Worm (Caenorhabditis elegans) whole organism, L1 larva: ENCODE data around the gene mua-3.

ENCODE experiments used
- C04F5.9 ChIP-seq: sonication (generic microtip); optimal IDR thresholded peaks from 2 replicates; lab custom pipeline; 2016; ENCODE audit warnings: missing genetic modification characterization, missing compliant biosample characterization
- C34B4.2 ChIP-seq: sonication (generic microtip); optimal IDR thresholded peaks from 2 replicates; lab custom pipeline; 2017; ENCODE audit warnings: mild to moderate bottlenecking, missing genetic modification characterization, missing compliant biosample characterization
- F16B12.6 ChIP-seq: fragments of 150-350 bp; optimal IDR thresholded peaks from 2 replicates; lab custom pipeline; 2014; ENCODE audit warnings: missing biosample characterization, missing genetic modification characterization
- Y116A8C.19 ChIP-seq: sonication (generic microtip); optimal IDR thresholded peaks from 2 replicates; lab custom pipeline; 2016; ENCODE audit warnings: missing compliant biosample characterization, missing genetic modification characterization, borderline replicate concordance
- aly-2 ChIP-seq: fragments of 150-350 bp; optimal IDR thresholded peaks from 2 replicates; lab custom pipeline; 2014; ENCODE audit warnings: missing biosample characterization, missing genetic modification characterization
- ceh-63 ChIP-seq: fragments of 200-800 bp; sonication (Bioruptor generic); optimal IDR thresholded peaks from 2 replicates; lab custom pipeline; 2018; ENCODE audit warnings: mild to moderate bottlenecking, missing genetic modification characterization, missing compliant biosample characterization
- ceh-82 ChIP-seq, 3 experiments: fragments of 150-350 bp in 1 of 3; sonication (generic microtip) in 2 of 3; optimal IDR thresholded peaks; 2 replicates each; lab custom pipeline; 2014 to 2017; ENCODE audit warnings: missing biosample characterization in 3 of 3, missing genetic modification characterization in 3 of 3
- dpl-1 ChIP-seq, 3 experiments: fragments of 150-350 bp in 2 of 3; sonication (generic microtip) in 1 of 3; optimal IDR thresholded peaks; 2 replicates each; lab custom pipeline; 2014 to 2017; ENCODE audit warnings: missing biosample characterization in 3 of 3, missing genetic modification characterization in 3 of 3, missing genetic modification reagents in 3 of 3
- dsc-1 ChIP-seq: sonication (generic microtip); optimal IDR thresholded peaks from 2 replicates; lab custom pipeline; 2016; ENCODE audit warnings: mild to moderate bottlenecking, missing genetic modification characterization, missing compliant biosample characterization
- efl-1 ChIP-seq, 4 experiments: fragments of 150-350 bp; optimal IDR thresholded peaks in 3 of 4; peaks in 1 of 4; 1 replicate in 1 of 4; 2 replicates in 3 of 4; lab custom pipeline; 2014; ENCODE audit warnings: missing biosample characterization in 2 of 4, missing genetic modification characterization in 2 of 4, missing genetic modification reagents in 2 of 4
- egl-13 ChIP-seq: sonication (generic microtip); optimal IDR thresholded peaks from 2 replicates; lab custom pipeline; 2016; ENCODE audit warnings: missing genotype, missing genetic modification reagents, missing genetic modification characterization, missing compliant biosample characterization
- elt-2 ChIP-seq: sonication (generic microtip); optimal IDR thresholded peaks from 2 replicates; lab custom pipeline; 2016; ENCODE audit warnings: missing genetic modification characterization, mild to moderate bottlenecking, inconsistent platforms, missing compliant biosample characterization, missing genetic modification reagents
- elt-3 ChIP-seq, 6 experiments: fragments of 150-350 bp in 1 of 6; sonication (generic microtip); optimal IDR thresholded peaks; 2 replicates each; lab custom pipeline; 2017 to 2018; ENCODE audit warnings: missing biosample characterization in 6 of 6, missing genetic modification characterization in 6 of 6, inconsistent platforms in 1 of 6
- fkh-10 ChIP-seq: sonication (generic microtip); optimal IDR thresholded peaks from 2 replicates; lab custom pipeline; 2017; ENCODE audit warnings: missing biosample characterization, missing genetic modification reagents, missing genetic modification characterization
- fkh-8 ChIP-seq: sonication (generic microtip); optimal IDR thresholded peaks from 2 replicates; lab custom pipeline; 2016; ENCODE audit warnings: mild to moderate bottlenecking, missing genetic modification characterization, missing compliant biosample characterization
- fos-1 ChIP-seq: fragments of 150-350 bp; optimal IDR thresholded peaks from 2 replicates; lab custom pipeline; 2014; ENCODE audit warnings: missing biosample characterization, missing genetic modification characterization
- grh-1 ChIP-seq: fragments of 200-800 bp; sonication (Bioruptor generic); IDR thresholded peaks from 2 replicates; pipeline ENCODE4 v1.3.6; 2022; ENCODE audit warnings: missing genetic modification reagents, missing genetic modification characterization, missing compliant biosample characterization
- lin-14 ChIP-seq: fragments of 200-800 bp; sonication (Bioruptor generic); optimal IDR thresholded peaks from 2 replicates; lab custom pipeline; 2018; ENCODE audit warnings: mild to moderate bottlenecking, missing genetic modification characterization, moderate library complexity, missing compliant biosample characterization
- lir-3 ChIP-seq: sonication (generic microtip); optimal IDR thresholded peaks from 2 replicates; lab custom pipeline; 2016; ENCODE audit warnings: mild to moderate bottlenecking, missing genetic modification characterization, moderate library complexity, missing compliant biosample characterization; ENCODE audit not compliant: poor library complexity
- mab-9 ChIP-seq: fragments of 200-800 bp; sonication (Bioruptor generic); IDR thresholded peaks from 2 replicates; pipeline ENCODE4 v1.3.6; 2022; ENCODE audit warnings: missing genetic modification reagents, missing genetic modification characterization, missing compliant biosample characterization
- mdl-1 ChIP-seq, 2 experiments: fragments of 150-350 bp; optimal IDR thresholded peaks; 2 replicates each; lab custom pipeline; 2014 to 2017; ENCODE audit warnings: missing biosample characterization in 2 of 2, missing genetic modification characterization in 2 of 2, inconsistent platforms in 1 of 2
- mef-2 ChIP-seq: fragments of 150-350 bp; optimal IDR thresholded peaks from 2 replicates; lab custom pipeline; 2014; ENCODE audit warnings: missing biosample characterization, missing genetic modification characterization
- mep-1 ChIP-seq: fragments of 150-350 bp; optimal IDR thresholded peaks from 2 replicates; lab custom pipeline; 2014; ENCODE audit warnings: missing biosample characterization, missing genetic modification characterization
- nhr-11 ChIP-seq: fragments of 150-350 bp; optimal IDR thresholded peaks from 2 replicates; lab custom pipeline; 2014; ENCODE audit warnings: missing biosample characterization, missing genetic modification characterization
- nhr-237 ChIP-seq: fragments of 150-350 bp; optimal IDR thresholded peaks from 2 replicates; lab custom pipeline; 2014; ENCODE audit warnings: missing biosample characterization, missing genetic modification characterization
- nhr-76 ChIP-seq: sonication (generic microtip); optimal IDR thresholded peaks from 2 replicates; lab custom pipeline; 2017; ENCODE audit warnings: missing biosample characterization, missing genetic modification characterization
- nhr-77 ChIP-seq: fragments of 150-350 bp; optimal IDR thresholded peaks from 2 replicates; lab custom pipeline; 2014; ENCODE audit warnings: missing biosample characterization, missing genetic modification characterization
- rnt-1 ChIP-seq: sonication (generic microtip); optimal IDR thresholded peaks from 2 replicates; lab custom pipeline; 2016; ENCODE audit warnings: mild to moderate bottlenecking, missing genetic modification characterization, moderate library complexity, missing compliant biosample characterization
- skn-1 ChIP-seq: fragments of 150-350 bp; optimal IDR thresholded peaks from 2 replicates; lab custom pipeline; 2014; ENCODE audit warnings: missing biosample characterization, missing genetic modification characterization
- snpc-4 ChIP-seq: fragments of 150-350 bp; optimal IDR thresholded peaks from 2 replicates; lab custom pipeline; 2014; ENCODE audit warnings: missing biosample characterization, missing genetic modification characterization
- sptf-1 ChIP-seq: fragments of 150-350 bp; optimal IDR thresholded peaks from 2 replicates; lab custom pipeline; 2014; ENCODE audit warnings: missing biosample characterization, missing genetic modification characterization
- sup-37 ChIP-seq: fragments of 200-800 bp; sonication (Bioruptor generic); optimal IDR thresholded peaks from 2 replicates; lab custom pipeline; 2018; ENCODE audit warnings: mild to moderate bottlenecking, missing genetic modification characterization, missing compliant biosample characterization
- swsn-7 ChIP-seq: sonication (generic microtip); optimal IDR thresholded peaks from 2 replicates; lab custom pipeline; 2016; ENCODE audit warnings: missing genetic modification characterization, missing compliant biosample characterization
- tlp-1 ChIP-seq: fragments of 150-350 bp; optimal IDR thresholded peaks from 2 replicates; lab custom pipeline; 2014; ENCODE audit warnings: missing biosample characterization, missing genetic modification characterization
- unc-30 ChIP-seq: sonication (generic microtip); optimal IDR thresholded peaks from 2 replicates; lab custom pipeline; 2017; ENCODE audit warnings: missing biosample characterization, missing genetic modification characterization
- unc-86 ChIP-seq: sonication (generic microtip); optimal IDR thresholded peaks from 2 replicates; lab custom pipeline; 2016; ENCODE audit warnings: missing genetic modification characterization, missing compliant biosample characterization
- unc-98 ChIP-seq: fragments of 200-800 bp; sonication (Bioruptor generic); IDR thresholded peaks from 2 replicates; pipeline ENCODE4 v1.3.6; 2022; ENCODE audit warnings: missing genetic modification characterization, missing compliant biosample characterization
- vab-15 ChIP-seq: sonication (generic microtip); optimal IDR thresholded peaks from 2 replicates; lab custom pipeline; 2017; ENCODE audit warnings: missing genotype, mild to moderate bottlenecking, missing genetic modification characterization, missing compliant biosample characterization
- ztf-11 ChIP-seq, 2 experiments: sonication (generic microtip); optimal IDR thresholded peaks; 2 replicates each; lab custom pipeline; 2016 to 2017; ENCODE audit warnings: missing genetic modification characterization in 2 of 2, missing biosample characterization in 1 of 2, missing compliant biosample characterization in 1 of 2

Gene mua-3

ce11 chrIII:10179444-10179843, 18.9 kb downstream of the mua-3 start:
- TF ChIP-seq ztf-11 (tag; optimal IDR thresholded peaks at IDR 0.05; lab: Kevin White, UChicago): no peak
- no peak for TF ChIP-seq swsn-7
- no peak for TF ChIP-seq egl-13 (tag; lab: Kevin White, UChicago)
- no peak for TF ChIP-seq nhr-237 (tag; lab: Kevin White, UChicago)
- no peak for TF ChIP-seq unc-86
- no peak for TF ChIP-seq vab-15 (tag; lab: Kevin White, UChicago)
- TF ChIP-seq rnt-1 (tag; lab: Kevin White, UChicago): no peak
- no peak for TF ChIP-seq elt-2 (tag; lab: Kevin White, UChicago)
- TF ChIP-seq F16B12.6 (tag; lab: Kevin White, UChicago): no peak
- TF ChIP-seq mep-1 (tag; lab: Kevin White, UChicago): no peak
- TF ChIP-seq grh-1 (GFP tag; lab: Robert Waterston, UW): no peak

ce11 chrIII:10181868-10182267, 21.4 kb downstream of the mua-3 start:
- TF ChIP-seq mab-9 (no peak), mdl-1 (tag; optimal IDR thresholded peaks at IDR 0.05; lab: Kevin White, UChicago) (no peak)

- TF ChIP-seq snpc-4 (no peak), elt-3 (tag; optimal IDR thresholded peaks at IDR 0.05; lab: Kevin White, UChicago) (no peak), lin-14 (GFP tag; lab: Kevin White, UChicago) (no peak), sptf-1 (no peak), C34B4.2 (tag; lab: Kevin White, UChicago) (no peak), lir-3 (tag; lab: Kevin White, UChicago) (no peak), dpl-1 (GFP tag; optimal IDR thresholded peaks at IDR 0.05; lab: Kevin White, UChicago) (no peak), elt-2 (tag; lab: Kevin White, UChicago) (no peak), fos-1 (tag; lab: Kevin White, UChicago) (no peak), unc-30 (tag; lab: Kevin White, UChicago) (no peak)
Observed at ce11 chrIII:10186160-10186559, 25.7 kb downstream of the mua-3 start, which contains the start of gene unc-47. Gene unc-47 (minus strand): TSS chrIII:10186260.

- TF ChIP-seq mef-2 (tag; lab: Kevin White, UChicago) (no peak), unc-98 (GFP tag; lab: Robert Waterston, UW) (no peak), fkh-10 (peak; percentile 59), ceh-63 (GFP tag; lab: Kevin White, UChicago) (no peak), swsn-7 (no peak), sptf-1 (no peak), lin-14 (GFP tag; lab: Kevin White, UChicago) (peak; percentile 75), vab-15 (tag; lab: Kevin White, UChicago) (no peak), aly-2 (tag; lab: Kevin White, UChicago) (no peak), Y116A8C.19 (tag; lab: Kevin White, UChicago) (no peak), lir-3 (tag; lab: Kevin White, UChicago) (no peak), mab-9 (no peak), elt-2 (tag; lab: Kevin White, UChicago) (no peak), dpl-1 (GFP tag; optimal IDR thresholded peaks at IDR 0.05; lab: Kevin White, UChicago) (peak in 1 of 3 experiments; percentile 21), fkh-8 (tag; lab: Kevin White, UChicago) (peak; percentile 49), nhr-76 (tag; lab: Kevin White, UChicago) (no peak), skn-1 (no peak), efl-1 (optimal IDR thresholded peaks at IDR 0.05; lab: Kevin White, UChicago) (peak; percentile 22 to 25), efl-1 (GFP tag; optimal IDR thresholded peaks at IDR 0.05 in 1 of 2; lab: Kevin White, UChicago) (no peak), fos-1 (tag; lab: Kevin White, UChicago) (no peak), tlp-1 (tag; lab: Kevin White, UChicago) (no peak), unc-86 (peak; percentile 13), snpc-4 (no peak), sup-37 (no peak), dsc-1 (tag; lab: Kevin White, UChicago) (no peak), ceh-82 (tag; optimal IDR thresholded peaks at IDR 0.05; lab: Kevin White, UChicago) (peak in 1 of 3 experiments; percentile 39), elt-3 (tag; optimal IDR thresholded peaks at IDR 0.05; lab: Kevin White, UChicago) (no peak), F16B12.6 (tag; lab: Kevin White, UChicago) (peak; percentile 10), nhr-11 (tag; lab: Kevin White, UChicago) (no peak), nhr-77 (tag; lab: Kevin White, UChicago) (no peak), C04F5.9 (tag; lab: Kevin White, UChicago) (no peak)
Observed at ce11 chrIII:10187840-10188239, 27.3 kb downstream of the mua-3 start.
